Worm (Caenorhabditis elegans) whole organism, L3 larva: ENCODE measurements around the gene T28C12.2.
A peak's percentile ranks its signal among the peaks of the same experiment; 100 is the strongest.

Source experiments
- ZK546.5 ChIP-seq: sonication (generic microtip); optimal IDR thresholded peaks from 2 replicates; lab custom pipeline; 2017; ENCODE audit warnings: missing biosample characterization, missing genetic modification characterization
- aly-2 ChIP-seq: fragments of 150-350 bp; optimal IDR thresholded peaks from 2 replicates; lab custom pipeline; 2014; ENCODE audit warnings: missing biosample characterization, missing genetic modification characterization
- ceh-9 ChIP-seq: sonication (generic microtip); optimal IDR thresholded peaks from 2 replicates; lab custom pipeline; 2018; ENCODE audit warnings: missing biosample characterization, missing genetic modification characterization
- egl-27 ChIP-seq: sonication (generic microtip); optimal IDR thresholded peaks from 4 replicates; lab custom pipeline; 2017; ENCODE audit warnings: missing biosample characterization, missing genetic modification reagents, missing genetic modification characterization
- egl-5 ChIP-seq: fragments of 150-350 bp; optimal IDR thresholded peaks from 2 replicates; lab custom pipeline; 2017; ENCODE audit warnings: missing biosample characterization, missing genetic modification reagents, missing genetic modification characterization, inconsistent platforms
- elt-1 ChIP-seq: fragments of 150-350 bp; optimal IDR thresholded peaks from 2 replicates; lab custom pipeline; 2014; ENCODE audit warnings: missing biosample characterization, missing genetic modification characterization
- elt-2 ChIP-seq: sonication (generic microtip); optimal IDR thresholded peaks from 2 replicates; lab custom pipeline; 2016; ENCODE audit warnings: missing genetic modification reagents, mild to moderate bottlenecking, missing genetic modification characterization, missing compliant biosample characterization
- elt-3 ChIP-seq, 3 experiments: fragments of 150-350 bp in 1 of 3; sonication (generic microtip) in 2 of 3; optimal IDR thresholded peaks; 2 replicates in 2 of 3; 4 replicates in 1 of 3; lab custom pipeline; 2014 to 2017; ENCODE audit warnings: missing biosample characterization in 3 of 3, missing genetic modification characterization in 3 of 3
- eor-1 ChIP-seq, 2 experiments: fragments of 150-350 bp; optimal IDR thresholded peaks; 2 replicates each; lab custom pipeline; 2014 to 2018; ENCODE audit warnings: missing biosample characterization in 2 of 2, missing genetic modification characterization in 2 of 2
- hmg-11 ChIP-seq: sonication (generic microtip); optimal IDR thresholded peaks from 2 replicates; lab custom pipeline; 2016; ENCODE audit warnings: missing genetic modification characterization, missing compliant biosample characterization
- jun-1 ChIP-seq: fragments of 150-350 bp; optimal IDR thresholded peaks from 2 replicates; lab custom pipeline; 2014; ENCODE audit warnings: missing biosample characterization, missing genetic modification reagents, missing genetic modification characterization
- lin-15B ChIP-seq: fragments of 150-350 bp; optimal IDR thresholded peaks from 2 replicates; lab custom pipeline; 2014; ENCODE audit warnings: missing biosample characterization, missing genetic modification characterization
- lin-39 ChIP-seq: fragments of 150-350 bp; optimal IDR thresholded peaks from 2 replicates; lab custom pipeline; 2018; ENCODE audit warnings: missing biosample characterization, missing genetic modification reagents, missing genetic modification characterization
- mml-1 ChIP-seq: fragments of 150-350 bp; sonication (generic microtip); optimal IDR thresholded peaks from 3 replicates; lab custom pipeline; 2014; ENCODE audit warnings: missing biosample characterization, missing genetic modification characterization
- nfya-1 ChIP-seq: sonication (generic microtip); optimal IDR thresholded peaks from 2 replicates; lab custom pipeline; 2017; ENCODE audit warnings: missing genetic modification characterization, mild to moderate bottlenecking, missing compliant biosample characterization, antibody characterized with exemption, moderate library complexity; ENCODE audit not compliant: insufficient read depth
- nhr-11 ChIP-seq: fragments of 150-350 bp; optimal IDR thresholded peaks from 2 replicates; lab custom pipeline; 2014; ENCODE audit warnings: missing biosample characterization, missing genetic modification characterization
- nhr-237 ChIP-seq: fragments of 150-350 bp; optimal IDR thresholded peaks from 2 replicates; lab custom pipeline; 2014; ENCODE audit warnings: missing biosample characterization, missing genetic modification characterization
- nhr-25 ChIP-seq: sonication (generic microtip); optimal IDR thresholded peaks from 2 replicates; lab custom pipeline; 2017; ENCODE audit warnings: missing biosample characterization, missing genetic modification characterization
- nhr-43 ChIP-seq: sonication (generic microtip); optimal IDR thresholded peaks from 2 replicates; lab custom pipeline; 2016; ENCODE audit warnings: mild to moderate bottlenecking, missing genetic modification characterization, missing compliant biosample characterization; ENCODE audit not compliant: poor library complexity, severe bottlenecking
- nhr-67 ChIP-seq: fragments of 150-350 bp; optimal IDR thresholded peaks from 2 replicates; lab custom pipeline; 2014; ENCODE audit warnings: missing biosample characterization, missing genetic modification characterization
- nhr-76 ChIP-seq: fragments of 150-350 bp; sonication (generic microtip); optimal IDR thresholded peaks from 5 replicates; lab custom pipeline; 2014; ENCODE audit warnings: missing biosample characterization, missing genetic modification characterization
- nhr-77 ChIP-seq: fragments of 150-350 bp; optimal IDR thresholded peaks from 2 replicates; lab custom pipeline; 2014; ENCODE audit warnings: missing biosample characterization, missing genetic modification characterization
- pha-4 ChIP-seq: fragments of 150-350 bp; optimal IDR thresholded peaks from 2 replicates; lab custom pipeline; 2014; ENCODE audit warnings: missing biosample characterization, missing genetic modification reagents, missing genetic modification characterization
- pqm-1 ChIP-seq: fragments of 150-350 bp; optimal IDR thresholded peaks from 2 replicates; lab custom pipeline; 2017; ENCODE audit warnings: missing biosample characterization, missing genetic modification characterization, inconsistent platforms
- sea-2 ChIP-seq: fragments of 150-350 bp; sonication (generic microtip); optimal IDR thresholded peaks from 4 replicates; lab custom pipeline; 2014; ENCODE audit warnings: missing biosample characterization, missing genetic modification reagents, missing genetic modification characterization
- snpc-4 ChIP-seq: fragments of 150-350 bp; optimal IDR thresholded peaks from 2 replicates; lab custom pipeline; 2014; ENCODE audit warnings: missing biosample characterization, missing genetic modification characterization
- unc-39 ChIP-seq: sonication (generic microtip); optimal IDR thresholded peaks from 4 replicates; lab custom pipeline; 2017; ENCODE audit warnings: missing biosample characterization, missing genetic modification characterization
- unc-62 ChIP-seq: fragments of 150-350 bp; sonication (generic microtip); optimal IDR thresholded peaks from 4 replicates; lab custom pipeline; 2014; ENCODE audit warnings: missing biosample characterization, missing genetic modification reagents, missing genetic modification characterization
- ztf-11 ChIP-seq: fragments of 150-350 bp; optimal IDR thresholded peaks from 2 replicates; lab custom pipeline; 2014; ENCODE audit warnings: missing biosample characterization, missing genetic modification characterization
- ztf-4 ChIP-seq: fragments of 150-350 bp; optimal IDR thresholded peaks from 2 replicates; lab custom pipeline; 2014; ENCODE audit warnings: missing biosample characterization, missing genetic modification characterization

The T28C12.2 gene

DNA sequence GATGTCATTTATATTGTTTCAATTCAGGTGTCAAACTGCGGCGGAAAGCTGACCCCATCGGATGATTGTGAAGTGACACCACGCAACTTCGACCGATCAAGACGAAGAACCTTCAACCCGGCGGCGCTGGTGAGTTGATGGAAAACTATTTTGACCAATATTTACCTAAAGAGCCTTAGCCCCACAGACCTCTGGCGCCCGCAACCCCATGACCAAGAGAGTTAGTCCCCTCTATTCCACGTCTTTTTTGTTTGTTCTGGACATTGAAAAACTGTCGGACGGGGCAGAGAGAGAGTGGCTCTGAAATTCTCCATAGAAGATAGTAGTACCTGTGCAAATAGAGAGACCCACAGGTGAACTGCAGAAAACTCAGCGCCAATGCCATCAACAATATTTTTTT lies 29.7 kb downstream of the T28C12.2 start:
- TF ChIP-seq mml-1 (no peak), pha-4 (tag; lab: Kevin White, UChicago) (peak; percentile 80)
- TF ChIP-seq, all 47 proteins: peak for 1

DNA sequence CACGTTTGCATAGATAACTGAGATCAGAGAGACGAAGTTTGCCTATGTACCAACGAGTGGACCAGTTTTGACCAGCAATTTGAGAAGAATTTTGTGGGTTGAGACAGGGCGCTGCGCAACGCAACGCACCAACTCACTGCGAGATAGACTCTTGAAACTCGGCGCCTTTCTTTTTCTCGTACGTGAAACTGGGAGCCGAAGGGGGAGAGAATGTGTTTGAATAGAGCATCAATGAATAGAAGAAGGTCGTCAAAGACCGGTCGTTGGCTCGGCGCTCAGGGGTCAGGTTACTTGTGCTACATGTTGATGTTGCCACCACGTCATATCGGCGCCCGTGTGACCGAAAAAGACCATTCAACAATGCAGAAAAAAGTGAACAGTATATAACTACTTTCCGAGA lies 30.5 kb downstream of the T28C12.2 start:
- TF ChIP-seq egl-5 (tag; lab: Kevin White, UChicago) (no peak), jun-1 (no peak), ZK546.5 (tag; lab: Kevin White, UChicago) (no peak), pha-4 (tag; lab: Kevin White, UChicago) (peak; percentile 83), aly-2 (tag; lab: Kevin White, UChicago) (no peak), unc-39 (tag; lab: Kevin White, UChicago) (no peak), lin-15B (no peak), elt-3 (tag; optimal IDR thresholded peaks at IDR 0.05; lab: Kevin White, UChicago) (no peak), ztf-11 (tag; lab: Kevin White, UChicago) (no peak)

DNA sequence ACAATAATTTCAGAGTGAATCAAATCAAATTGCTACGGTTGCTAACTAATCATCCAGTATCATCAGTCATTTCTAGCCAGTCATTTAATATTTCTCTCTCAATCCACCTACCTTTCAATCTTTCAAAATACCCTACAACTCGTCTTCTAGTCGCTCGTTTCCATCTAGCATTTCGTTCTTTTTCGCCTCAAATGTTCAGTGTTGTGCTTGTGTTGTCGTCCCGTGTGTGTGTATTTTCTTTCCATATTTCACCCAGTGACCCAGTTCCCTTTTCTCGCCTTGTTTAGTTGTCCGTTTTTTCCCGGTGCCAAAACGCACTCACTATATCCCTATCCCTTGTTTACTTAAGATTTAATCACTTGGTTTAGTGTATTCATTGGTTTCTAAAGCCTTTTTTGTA lies 32.7 kb downstream of the T28C12.2 start:
- TF ChIP-seq pha-4 (tag; lab: Kevin White, UChicago) = peak; percentile 6
- no peak for TF ChIP-seq egl-5 (tag; lab: Kevin White, UChicago)

DNA sequence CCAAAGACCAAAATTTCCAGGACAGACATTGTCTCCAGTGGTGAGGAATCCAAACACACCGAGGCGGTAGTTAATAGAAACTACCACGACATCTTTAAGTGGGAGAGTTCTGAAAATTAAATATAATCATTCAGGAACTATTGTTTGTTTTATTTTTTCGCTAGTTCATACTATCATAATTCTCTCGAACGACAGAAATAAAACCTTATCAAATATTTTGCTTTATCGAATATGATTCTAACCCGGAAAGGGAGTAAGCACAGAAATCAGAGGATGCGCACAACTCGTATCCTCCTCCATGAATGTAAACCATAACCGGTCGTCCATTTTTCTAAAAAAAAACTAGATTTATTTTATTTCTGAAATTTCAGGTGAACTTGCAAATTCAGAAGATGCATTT lies 35.8 kb downstream of the T28C12.2 start:
- no peak for TF ChIP-seq eor-1 (tag; optimal IDR thresholded peaks at IDR 0.05; lab: Kevin White, UChicago)
- TF ChIP-seq elt-2 (tag; lab: Kevin White, UChicago) = peak; percentile 51
- no peak for TF ChIP-seq ceh-9 (tag; lab: Kevin White, UChicago)
- peak; percentile 13 for TF ChIP-seq pqm-1 (tag; lab: Kevin White, UChicago)
- TF ChIP-seq nhr-76 (tag; lab: Kevin White, UChicago) = no peak

DNA sequence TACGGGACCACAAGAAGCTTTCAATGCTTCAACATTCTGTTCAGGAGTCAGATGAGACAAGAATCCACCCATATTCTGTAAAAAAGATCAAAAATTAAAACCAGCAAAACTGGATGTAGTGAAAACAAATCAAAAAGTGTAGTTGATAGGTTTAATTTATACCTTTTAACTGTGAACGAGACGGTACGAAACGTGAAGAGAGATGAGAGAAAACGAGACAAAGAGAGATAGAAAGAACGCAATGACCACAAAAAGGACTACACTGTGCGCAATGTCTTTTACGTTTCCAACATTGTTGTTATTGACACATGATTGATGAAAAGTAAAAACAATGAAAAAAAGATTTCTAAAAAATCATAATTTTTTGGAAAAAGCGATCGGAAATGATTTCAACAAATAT lies 36.6 kb downstream of the T28C12.2 start, which contains the start of gene cest-33:
Gene cest-33 (minus strand): TSS at position 75 of the 400 bp plus-strand sequence.
- TF ChIP-seq pqm-1 (tag; lab: Kevin White, UChicago) (peak; percentile 72), snpc-4 (no peak), ztf-4 (tag; lab: Kevin White, UChicago) (no peak), nhr-25 (tag; lab: Kevin White, UChicago) (peak; percentile 23), lin-15B (no peak), nhr-11 (tag; lab: Kevin White, UChicago) (no peak), hmg-11 (tag; lab: Kevin White, UChicago) (no peak), nhr-67 (tag; lab: Kevin White, UChicago) (no peak), sea-2 (no peak), elt-1 (tag; lab: Kevin White, UChicago) (no peak), pha-4 (tag; lab: Kevin White, UChicago) (peak; percentile 24), lin-39 (tag; lab: Kevin White, UChicago) (no peak), egl-27 (no peak), nhr-237 (no peak), nhr-77 (no peak), unc-62 (GFP tag; lab: Kevin White, UChicago) (no peak), elt-2 (tag; lab: Kevin White, UChicago) (peak; percentile 19), nhr-43 (peak; percentile 2), nfya-1 (tag; lab: Kevin White, UChicago) (no peak)

DNA sequence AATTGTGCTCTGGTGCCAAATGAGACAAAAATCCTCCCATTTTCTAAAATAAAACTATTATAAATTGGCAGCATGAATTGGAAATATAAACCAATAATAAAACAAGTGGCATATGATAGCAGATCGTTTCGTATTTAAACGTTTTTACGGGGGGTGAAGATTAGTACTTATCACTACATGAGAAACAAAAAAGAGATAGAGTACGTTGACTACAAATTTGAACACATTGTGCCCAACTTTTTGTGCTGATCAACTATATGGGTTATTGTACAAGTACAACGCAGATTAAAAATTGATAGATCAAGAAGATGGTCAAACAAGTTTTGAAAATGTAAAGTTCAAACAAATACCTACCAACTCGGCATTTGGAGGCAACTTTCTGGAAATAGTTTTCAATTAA lies 39.5 kb downstream of the T28C12.2 start:
- TF ChIP-seq ZK546.5 (tag; lab: Kevin White, UChicago) (no peak), elt-3 (tag; optimal IDR thresholded peaks at IDR 0.05; lab: Kevin White, UChicago) (peak in 1 of 3 experiments; percentile 24)

DNA sequence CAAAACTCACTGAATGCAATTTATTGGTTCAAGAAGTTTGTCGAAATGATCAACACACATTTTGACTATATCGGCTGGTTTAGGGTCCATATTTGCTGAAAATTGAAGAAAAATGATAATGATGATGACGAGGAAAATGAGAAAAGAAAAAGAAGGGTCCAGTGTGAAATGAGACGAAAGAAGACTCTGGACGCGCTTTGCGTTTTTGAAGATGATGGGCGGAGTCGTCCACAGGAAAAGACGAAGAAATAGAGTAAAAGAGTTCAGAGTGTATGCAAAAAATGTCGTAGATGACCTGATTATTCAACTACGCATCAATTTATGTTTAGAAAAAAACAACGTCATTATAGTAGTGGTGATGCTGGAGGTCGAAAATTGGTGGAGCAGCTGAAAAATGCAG lies 45.8 kb downstream of the T28C12.2 start, which contains the start of gene F13H6.5:
Gene F13H6.5 (minus strand): TSS at position 101 of the 400 bp plus-strand sequence.
- TF ChIP-seq ztf-4 (tag; lab: Kevin White, UChicago) = no peak
